Worm (Caenorhabditis elegans) whole organism, midembryonic: ENCODE data around the gene art-1.

Experiments
- cog-1 ChIP-seq: sonication (generic microtip); optimal IDR thresholded peaks from 2 replicates; lab custom pipeline; 2016; ENCODE audit warnings: missing genetic modification characterization, missing compliant biosample characterization
- ref-1 ChIP-seq: fragments of 200-800 bp; sonication (Bioruptor generic); conservative IDR thresholded peaks from 2 replicates; pipeline ENCODE4 v1.3.6; 2022; ENCODE audit warnings: missing genetic modification reagents, missing genetic modification characterization, missing compliant biosample characterization
- ztf-29 ChIP-seq: fragments of 200-800 bp; sonication (Bioruptor generic); IDR thresholded peaks from 2 replicates; pipeline ENCODE4 v1.3.6; 2022; ENCODE audit warnings: missing genetic modification reagents, missing genetic modification characterization, missing compliant biosample characterization

ce11 chrII:6992949-6993348 lies 20.9 kb upstream of the art-1 start:
- TF ChIP-seq ref-1 (GFP tag; lab: Robert Waterston, UW) (no peak), cog-1 (tag; lab: Kevin White, UChicago) (no peak), ztf-29 (GFP tag; lab: Robert Waterston, UW) (no peak)
